Worm (Caenorhabditis elegans): ENCODE results near the gene Y4C6B.2.
A peak's percentile ranks its signal among the peaks of the same experiment; 100 is the strongest.

Y4C6B.2 gene

DNA sequence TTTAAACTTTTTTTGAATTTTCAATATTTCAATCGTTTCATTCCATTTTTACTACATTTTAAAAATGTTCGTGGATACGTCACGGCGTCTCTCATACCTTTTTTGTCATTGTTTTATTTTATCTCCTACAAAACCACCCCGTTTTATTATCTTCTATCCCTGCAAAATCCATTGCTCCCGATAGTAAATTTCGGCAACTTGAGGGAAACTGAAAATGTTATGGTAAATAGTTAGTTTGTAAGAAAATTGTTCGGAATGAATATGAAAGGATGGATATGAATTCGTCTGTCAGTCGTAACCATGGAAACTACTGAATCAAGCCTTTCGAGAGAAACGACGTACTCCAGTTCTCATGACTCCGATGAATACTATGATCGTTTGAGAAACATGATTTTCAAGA, 42.0 kb downstream of the Y4C6B.2 start, which contains the start of gene F41H10.2:
F41H10.2 (plus strand) TSS at position 301 of the 400 bp plus-strand sequence.
- TF ChIP-seq unc-55 (GFP tag; optimal IDR thresholded peaks at IDR 0.05) (no peak), sox-4 (tag; optimal IDR thresholded peaks at IDR 0.05) (no peak), pha-2 (tag; optimal IDR thresholded peaks at IDR 0.05) (no peak), hlh-30 (tag; optimal IDR thresholded peaks at IDR 0.05; ENCODE audit: insufficient read depth) (no peak), ttx-3 (tag; optimal IDR thresholded peaks at IDR 0.05) (no peak), hlh-6 (tag; optimal IDR thresholded peaks at IDR 0.05) (no peak), pha-4 (tag; optimal IDR thresholded peaks at IDR 0.05) (no peak), ceh-2 (tag; optimal IDR thresholded peaks at IDR 0.05) (no peak), elt-4 (tag; optimal IDR thresholded peaks at IDR 0.05) (no peak), nhr-232 (tag; optimal IDR thresholded peaks at IDR 0.05) (no peak), madf-2 (tag; optimal IDR thresholded peaks at IDR 0.05) (no peak), sdc-2 (tag; optimal IDR thresholded peaks at IDR 0.05) (no peak), fkh-6 (tag; optimal IDR thresholded peaks at IDR 0.05) (no peak), ceh-31 (tag; optimal IDR thresholded peaks at IDR 0.05) (no peak), ets-4 (tag; optimal IDR thresholded peaks at IDR 0.05) (no peak)

DNA sequence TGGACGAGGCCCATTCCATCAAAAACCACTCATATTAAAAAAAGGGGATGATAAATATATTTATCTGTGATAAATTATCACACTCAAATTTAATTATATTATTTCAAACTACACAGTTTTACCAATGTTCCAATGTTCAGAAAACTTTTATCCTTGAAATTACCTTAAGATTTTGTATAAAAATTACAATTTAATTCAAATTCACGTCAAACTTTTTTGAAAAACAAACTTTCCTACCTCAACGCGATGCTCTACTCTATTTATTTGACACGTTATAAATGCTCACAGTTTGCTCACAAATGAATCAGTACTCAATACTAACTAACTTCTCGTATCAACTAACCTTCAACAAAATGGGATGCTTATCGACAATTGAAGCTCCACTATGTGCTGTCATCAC, 43.2 kb downstream of the Y4C6B.2 start, which contains the start of gene F41H10.1:
F41H10.1 (plus strand) TSS at position 301 of the 400 bp plus-strand sequence.
- TF ChIP-seq ztf-16 (tag; optimal IDR thresholded peaks at IDR 0.05), result no peak
- TF ChIP-seq nhr-232 (tag; optimal IDR thresholded peaks at IDR 0.05), result no peak
- TF ChIP-seq madf-2 (tag; optimal IDR thresholded peaks at IDR 0.05), result no peak

DNA sequence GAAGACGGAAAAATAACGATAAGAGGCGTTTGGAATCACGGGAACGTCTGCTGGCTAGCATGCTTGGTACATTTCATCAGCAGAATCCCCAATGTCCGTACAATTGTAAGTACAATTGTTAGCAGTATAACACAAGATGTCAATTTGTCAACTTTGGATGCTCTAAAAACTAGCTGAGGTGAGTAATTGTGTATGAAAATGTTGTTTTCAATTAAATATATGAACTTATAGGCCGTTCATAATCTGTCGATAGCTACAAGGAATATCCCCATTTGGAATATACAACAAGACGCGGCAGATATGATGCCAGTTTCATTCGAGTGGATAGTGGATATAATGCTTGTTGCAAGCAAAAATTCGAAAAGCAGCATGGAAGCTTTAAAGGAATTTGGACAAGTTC, 45.6 kb downstream of the Y4C6B.2 start, which contains the start of gene F41H10.12:
F41H10.12 (plus strand) TSS at position 301 of the 400 bp plus-strand sequence.
- no peak for TF ChIP-seq ahr-1 (tag; optimal IDR thresholded peaks at IDR 0.05)
- TF ChIP-seq hlh-13 (GFP tag; optimal IDR thresholded peaks at IDR 0.05), result no peak
- no peak for TF ChIP-seq hlh-6 (tag; optimal IDR thresholded peaks at IDR 0.05)
- no peak for TF ChIP-seq zip-5 (tag; optimal IDR thresholded peaks at IDR 0.05)
- no peak for TF ChIP-seq fkh-6 (tag; optimal IDR thresholded peaks at IDR 0.05)
- no peak for TF ChIP-seq Y22D7AL.16 (tag; optimal IDR thresholded peaks at IDR 0.05)
- no peak for TF ChIP-seq ceh-31 (tag; optimal IDR thresholded peaks at IDR 0.05)

DNA sequence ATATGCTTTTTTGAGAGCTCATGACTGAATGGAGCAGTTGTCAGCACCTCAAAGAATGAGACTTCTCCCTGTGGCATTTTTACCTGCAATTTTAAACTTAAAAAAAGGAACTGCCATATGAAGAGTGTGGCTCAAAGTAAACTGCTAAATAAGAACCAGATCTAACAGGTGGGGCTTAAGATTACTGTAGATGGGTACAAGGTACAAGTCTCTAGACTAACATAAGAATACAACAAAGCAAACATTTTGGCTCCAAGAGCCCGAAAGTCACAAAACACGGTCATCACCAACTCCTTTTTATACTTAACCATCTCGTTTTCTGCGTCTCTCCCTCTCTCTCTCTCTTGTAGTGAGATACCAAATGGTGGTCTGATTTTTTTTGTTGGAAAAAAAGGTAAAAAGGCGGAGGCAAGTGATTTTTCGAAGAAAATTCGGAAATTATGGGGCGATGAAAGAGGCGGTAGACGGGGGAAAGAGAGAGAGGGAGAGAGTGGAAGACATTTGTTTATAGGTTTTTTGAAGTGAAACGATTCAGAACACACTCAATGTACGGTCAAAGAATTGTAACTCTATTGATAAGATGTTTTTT, 49.2 kb downstream of the Y4C6B.2 start, which contains the start of gene elo-6:
elo-6 (minus strand) TSS at position 83 of the 589 bp plus-strand sequence.
- peak; percentile 7 for TF ChIP-seq pax-1 (tag; optimal IDR thresholded peaks at IDR 0.05)
- no peak for TF ChIP-seq hlh-6 (tag; optimal IDR thresholded peaks at IDR 0.05)
- no peak for TF ChIP-seq tbx-2 (tag; optimal IDR thresholded peaks at IDR 0.05)
- no peak for TF ChIP-seq che-1 (tag; optimal IDR thresholded peaks at IDR 0.05)
- no peak for TF ChIP-seq C08G9.2 (tag; optimal IDR thresholded peaks at IDR 0.05)
- TF ChIP-seq ceh-24 (tag; optimal IDR thresholded peaks at IDR 0.05), result no peak
- TF ChIP-seq ceh-45 (GFP tag; IDR thresholded peaks at IDR 0.05), result no peak
- TF ChIP-seq pag-3 (tag; optimal IDR thresholded peaks at IDR 0.05; ENCODE audit: borderline replicate concordance), result no peak

DNA sequence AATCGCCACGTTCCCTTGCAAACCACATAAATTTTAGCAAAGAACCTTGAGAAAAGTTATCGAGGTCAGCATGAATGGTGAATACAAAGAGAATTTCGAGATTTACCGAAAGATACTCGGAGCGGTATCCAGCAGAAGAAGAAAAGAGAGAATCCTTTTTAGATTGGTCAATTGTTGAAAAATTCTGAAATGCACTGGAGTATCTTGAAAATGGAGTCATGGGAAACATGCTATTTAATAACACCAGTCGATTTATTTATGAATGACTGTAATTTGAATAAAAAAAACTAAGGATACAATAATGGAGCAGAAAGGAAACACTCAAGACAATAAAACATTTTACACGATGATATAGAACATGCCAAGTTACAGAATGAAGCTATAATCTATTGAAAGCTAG, 50.6 kb downstream of the Y4C6B.2 start:
- no peak for TF ChIP-seq pqm-1 (tag; optimal IDR thresholded peaks at IDR 0.05)
- TF ChIP-seq nhr-11 (tag; optimal IDR thresholded peaks at IDR 0.05), result no peak
- no peak for TF ChIP-seq rnt-1 (tag; optimal IDR thresholded peaks at IDR 0.05)
- no peak for TF ChIP-seq ceh-30 (tag; optimal IDR thresholded peaks at IDR 0.05)
- TF ChIP-seq hlh-8 (tag; optimal IDR thresholded peaks at IDR 0.05), result no peak
- TF ChIP-seq tbx-2 (tag; optimal IDR thresholded peaks at IDR 0.05), result no peak
- TF ChIP-seq unc-55 (GFP tag; optimal IDR thresholded peaks at IDR 0.05), result no peak
- no peak for TF ChIP-seq npax-4 (tag; optimal IDR thresholded peaks at IDR 0.05)
- no peak for TF ChIP-seq ceh-2 (tag; optimal IDR thresholded peaks at IDR 0.05)
- no peak for TF ChIP-seq nfya-1 (tag; optimal IDR thresholded peaks at IDR 0.05)
- no peak for TF ChIP-seq K09A11.1 (tag; optimal IDR thresholded peaks at IDR 0.05; ENCODE audit: insufficient read depth)
